Fruit fly (Drosophila melanogaster) whole organism, embryonic: ENCODE data around the gene CG7914.

ENCODE experiments used
- CG10209 ChIP-seq: fragments of 200-800 bp; sonication (Bioruptor generic); optimal IDR thresholded peaks from 3 replicates; lab custom pipeline; 2017; ENCODE audit warnings: missing biosample characterization, mild to moderate bottlenecking, missing genetic modification characterization, missing genetic modification reagents
- CG10267 ChIP-seq: fragments of 200-800 bp; sonication (Bioruptor generic); optimal IDR thresholded peaks from 2 replicates; lab custom pipeline; 2018; ENCODE audit warnings: missing biosample characterization, mild to moderate bottlenecking, missing genetic modification characterization, moderate library complexity
- CG10274 ChIP-seq: fragments of 200-800 bp; sonication (Bioruptor generic); optimal IDR thresholded peaks from 3 replicates; lab custom pipeline; 2017; ENCODE audit warnings: missing biosample characterization, mild to moderate bottlenecking, missing genetic modification characterization
- CG10431 ChIP-seq: fragments of 200-800 bp; sonication (Bioruptor generic); optimal IDR thresholded peaks from 3 replicates; lab custom pipeline; 2018; ENCODE audit warnings: missing biosample characterization, mild to moderate bottlenecking, missing genetic modification characterization
- CG12659 ChIP-seq: fragments of 200-800 bp; sonication (Bioruptor generic); optimal IDR thresholded peaks from 3 replicates; lab custom pipeline; 2017; ENCODE audit warnings: mild to moderate bottlenecking, missing biosample characterization, missing genetic modification reagents, missing genetic modification characterization
- CG12744 ChIP-seq: fragments of 200-800 bp; sonication (Bioruptor generic); optimal IDR thresholded peaks from 2 replicates; lab custom pipeline; 2016; ENCODE audit warnings: missing biosample characterization, missing genetic modification characterization
- CG13775 ChIP-seq: fragments of 200-800 bp; sonication (Bioruptor generic); optimal IDR thresholded peaks from 3 replicates; lab custom pipeline; 2017; ENCODE audit warnings: missing biosample characterization, mild to moderate bottlenecking, missing genetic modification characterization
- CG1832 ChIP-seq: fragments of 200-800 bp; sonication (Bioruptor generic); optimal IDR thresholded peaks from 2 replicates; lab custom pipeline; 2017; ENCODE audit warnings: missing biosample characterization, mild to moderate bottlenecking, missing genetic modification characterization, inconsistent platforms
- CG2120 ChIP-seq: fragments of 200-800 bp; sonication (Bioruptor generic); optimal IDR thresholded peaks from 3 replicates; lab custom pipeline; 2016; ENCODE audit warnings: missing biosample characterization, missing genetic modification characterization
- CG2202 ChIP-seq: fragments of 200-800 bp; sonication (Bioruptor generic); optimal IDR thresholded peaks from 2 replicates; lab custom pipeline; 2018; ENCODE audit warnings: missing biosample characterization, mild to moderate bottlenecking, missing genetic modification characterization
- CG30403 ChIP-seq: fragments of 200-800 bp; sonication (Bioruptor generic); optimal IDR thresholded peaks from 3 replicates; lab custom pipeline; 2016; ENCODE audit warnings: missing biosample characterization, missing genetic modification characterization
- CG32772 ChIP-seq: fragments of 200-800 bp; sonication (Bioruptor generic); IDR thresholded peaks from 2 replicates; pipeline ENCODE4 v1.3.6; 2022; ENCODE audit warnings: missing biosample characterization, missing genetic modification characterization
- CG3726 ChIP-seq: fragments of 200-800 bp; sonication (Bioruptor generic); IDR thresholded peaks from 3 replicates; pipeline ENCODE4, ENCODE4 v1.3.6; 2022; ENCODE audit warnings: missing biosample characterization, missing genetic modification characterization
- CG6272 ChIP-seq: fragments of 200-800 bp; sonication (Bioruptor generic); IDR thresholded peaks from 2 replicates; pipeline ENCODE4 v1.3.6; 2022; ENCODE audit warnings: missing biosample characterization, missing genetic modification characterization
- CG7357 ChIP-seq: fragments of 200-800 bp; sonication (Bioruptor generic); IDR thresholded peaks from 3 replicates; pipeline ENCODE4 v1.3.6; 2022; ENCODE audit warnings: missing biosample characterization, missing genetic modification characterization
- CG7372 ChIP-seq: fragments of 200-800 bp; sonication (Bioruptor generic); IDR thresholded peaks from 2 replicates; pipeline ENCODE4 v1.3.6; 2022; ENCODE audit warnings: missing biosample characterization, missing genetic modification characterization
- CG8089 ChIP-seq: fragments of 200-800 bp; sonication (Bioruptor generic); optimal IDR thresholded peaks from 3 replicates; lab custom pipeline; 2016; ENCODE audit warnings: missing biosample characterization, missing genetic modification characterization
- CG9215 ChIP-seq: fragments of 200-800 bp; sonication (Bioruptor generic); IDR thresholded peaks from 2 replicates; pipeline ENCODE4 v1.3.6; 2022; ENCODE audit warnings: missing biosample characterization, missing genetic modification characterization
- CHES-1-like ChIP-seq: fragments of 200-800 bp; sonication (Bioruptor generic); optimal IDR thresholded peaks from 2 replicates; lab custom pipeline; 2016; ENCODE audit warnings: missing biosample characterization, missing genetic modification characterization
- Dref ChIP-seq: fragments of 200-800 bp; sonication (Bioruptor generic); IDR thresholded peaks from 2 replicates; pipeline ENCODE4 v1.3.6; 2022; ENCODE audit warnings: missing biosample characterization, missing genetic modification characterization
- Ets65A ChIP-seq: fragments of 200-800 bp; sonication (Bioruptor generic); peaks from one replicate; lab custom pipeline; 2016; ENCODE audit warnings: missing biosample characterization, missing genetic modification characterization
- H2.0 ChIP-seq: fragments of 200-800 bp; sonication (Bioruptor generic); IDR thresholded peaks from 2 replicates; pipeline ENCODE4 v1.3.6; 2022; ENCODE audit warnings: missing biosample characterization, missing genetic modification characterization
- MESR4 ChIP-seq: fragments of 200-800 bp; sonication (Bioruptor generic); optimal IDR thresholded peaks from 2 replicates; lab custom pipeline; 2018; ENCODE audit warnings: missing biosample characterization, mild to moderate bottlenecking, missing genetic modification characterization, moderate library complexity
- Mrtf ChIP-seq: fragments of 200-800 bp; sonication (Bioruptor generic); IDR thresholded peaks from 3 replicates; pipeline ENCODE4 v1.3.6; 2022; ENCODE audit warnings: missing biosample characterization, missing genetic modification characterization
- Nf-YC ChIP-seq: fragments of 200-800 bp; optimal IDR thresholded peaks from 3 replicates; lab custom pipeline; 2019; ENCODE audit warnings: missing biosample characterization, mild to moderate bottlenecking, missing genetic modification characterization, moderate library complexity
- ac ChIP-seq: fragments of 200-800 bp; sonication (Bioruptor generic); optimal IDR thresholded peaks from 3 replicates; lab custom pipeline; 2017; ENCODE audit warnings: missing biosample characterization, mild to moderate bottlenecking, missing genetic modification characterization
- ara ChIP-seq: fragments of 200-800 bp; sonication (Bioruptor generic); IDR thresholded peaks from 2 replicates; pipeline ENCODE4 v1.3.6; 2022; ENCODE audit warnings: missing biosample characterization, missing genetic modification characterization
- bbx ChIP-seq: fragments of 200-800 bp; sonication (Bioruptor generic); IDR thresholded peaks from 2 replicates; pipeline ENCODE4 v1.3.6; 2022; ENCODE audit warnings: missing biosample characterization, missing genetic modification characterization; ENCODE audit not compliant: partially characterized antibody
- eve ChIP-seq, 2 experiments: fragments of >200 bp; optimal IDR thresholded peaks; 2 replicates each; lab custom pipeline; 2017; ENCODE audit warnings: missing biosample characterization in 2 of 2, missing genetic modification characterization in 2 of 2
- fd102C ChIP-seq: fragments of 200-800 bp; sonication (Bioruptor generic); optimal IDR thresholded peaks from 2 replicates; lab custom pipeline; 2018; ENCODE audit warnings: missing biosample characterization, mild to moderate bottlenecking, missing genetic modification characterization, moderate library complexity
- fd96Cb ChIP-seq: fragments of 200-800 bp; sonication (Bioruptor generic); optimal IDR thresholded peaks from 2 replicates; lab custom pipeline; 2018; ENCODE audit warnings: missing biosample characterization, mild to moderate bottlenecking, missing genetic modification characterization, moderate library complexity
- hkb ChIP-seq, 2 experiments: fragments of 200-800 bp in 1 of 2; fragments of >200 bp in 1 of 2; sonication (Bioruptor generic) in 1 of 2; IDR thresholded peaks in 1 of 2; optimal IDR thresholded peaks in 1 of 2; 2 replicates each; pipeline versions ENCODE4 v1.3.6 to Lab custom; 2017 to 2022; ENCODE audit warnings: missing biosample characterization in 1 of 2, missing genetic modification characterization in 1 of 2
- ind ChIP-seq: fragments of 200-800 bp; sonication (Bioruptor generic); optimal IDR thresholded peaks from 3 replicates; lab custom pipeline; 2016; ENCODE audit warnings: missing biosample characterization, missing genetic modification characterization
- jigr1 ChIP-seq: fragments of 200-800 bp; sonication (Bioruptor generic); IDR thresholded peaks from 3 replicates; pipeline ENCODE4 v1.3.6; 2022; ENCODE audit warnings: missing biosample characterization, missing genetic modification characterization
- jing ChIP-seq: fragments of 200-800 bp; sonication (Bioruptor generic); optimal IDR thresholded peaks from 2 replicates; lab custom pipeline; 2018; ENCODE audit warnings: missing biosample characterization, mild to moderate bottlenecking, missing genetic modification characterization
- ken ChIP-seq: fragments of 200-800 bp; sonication (Bioruptor generic); IDR thresholded peaks from 3 replicates; pipeline ENCODE4 v1.3.6; 2022; ENCODE audit warnings: missing biosample characterization, missing genetic modification characterization
- pho ChIP-seq: fragments of 200-800 bp; sonication (Bioruptor generic); optimal IDR thresholded peaks from 2 replicates; lab custom pipeline; 2016; ENCODE audit warnings: missing biosample characterization, missing genetic modification characterization
- phol ChIP-seq: fragments of 200-800 bp; sonication (Bioruptor generic); optimal IDR thresholded peaks from 3 replicates; lab custom pipeline; 2018; ENCODE audit warnings: missing biosample characterization, mild to moderate bottlenecking, missing genetic modification characterization, moderate library complexity
- pita ChIP-seq: fragments of 200-800 bp; sonication (Bioruptor generic); optimal IDR thresholded peaks from 2 replicates; lab custom pipeline; 2017; ENCODE audit warnings: missing biosample characterization, mild to moderate bottlenecking, missing genetic modification characterization
- ranshi ChIP-seq: fragments of 200-800 bp; sonication (Bioruptor generic); IDR thresholded peaks from 2 replicates; pipeline ENCODE4 v1.3.6; 2022; ENCODE audit warnings: missing biosample characterization, missing genetic modification characterization
- row ChIP-seq: fragments of 200-800 bp; sonication (Bioruptor generic); IDR thresholded peaks from 3 replicates; pipeline ENCODE4 v1.3.6; 2022; ENCODE audit warnings: missing biosample characterization, missing genetic modification characterization
- run ChIP-seq: fragments of 200-800 bp; sonication (Bioruptor generic); optimal IDR thresholded peaks from 3 replicates; lab custom pipeline; 2018; ENCODE audit warnings: missing biosample characterization, mild to moderate bottlenecking, missing genetic modification characterization
- stwl ChIP-seq: fragments of 200-800 bp; sonication (Bioruptor generic); optimal IDR thresholded peaks from 3 replicates; lab custom pipeline; 2018; ENCODE audit warnings: missing biosample characterization, mild to moderate bottlenecking, missing genetic modification characterization, moderate library complexity
- tin ChIP-seq: fragments of 200-800 bp; sonication (Bioruptor generic); optimal IDR thresholded peaks from 3 replicates; lab custom pipeline; 2016; ENCODE audit warnings: missing biosample characterization, missing genetic modification characterization
- tio ChIP-seq: fragments of 200-800 bp; sonication (Bioruptor generic); optimal IDR thresholded peaks from 2 replicates; lab custom pipeline; 2017; ENCODE audit warnings: missing biosample characterization, missing genetic modification characterization, inconsistent platforms
- tna ChIP-seq: fragments of 200-800 bp; sonication (Bioruptor generic); IDR thresholded peaks from 2 replicates; pipeline ENCODE4 v1.3.6; 2022; ENCODE audit warnings: missing biosample characterization, missing genetic modification characterization; ENCODE audit not compliant: partially characterized antibody
- trh ChIP-seq: fragments of 200-800 bp; sonication (Bioruptor generic); optimal IDR thresholded peaks from 2 replicates; lab custom pipeline; 2016; ENCODE audit warnings: missing biosample characterization, missing genetic modification characterization
- ttk ChIP-seq: fragments of 200-800 bp; sonication (Bioruptor generic); IDR thresholded peaks from 2 replicates; pipeline ENCODE4 v2.1.2; 2022; ENCODE audit warnings: missing biosample characterization, missing genetic modification characterization
- tx ChIP-seq: fragments of 200-800 bp; sonication (Bioruptor generic); optimal IDR thresholded peaks from 2 replicates; lab custom pipeline; 2016; ENCODE audit warnings: missing biosample characterization, missing genetic modification characterization
- wor ChIP-seq: fragments of 200-800 bp; sonication (Bioruptor generic); IDR thresholded peaks from 2 replicates; pipeline ENCODE4 v1.3.6; 2022; ENCODE audit warnings: missing biosample characterization, missing genetic modification characterization

Gene CG7914

DNA sequence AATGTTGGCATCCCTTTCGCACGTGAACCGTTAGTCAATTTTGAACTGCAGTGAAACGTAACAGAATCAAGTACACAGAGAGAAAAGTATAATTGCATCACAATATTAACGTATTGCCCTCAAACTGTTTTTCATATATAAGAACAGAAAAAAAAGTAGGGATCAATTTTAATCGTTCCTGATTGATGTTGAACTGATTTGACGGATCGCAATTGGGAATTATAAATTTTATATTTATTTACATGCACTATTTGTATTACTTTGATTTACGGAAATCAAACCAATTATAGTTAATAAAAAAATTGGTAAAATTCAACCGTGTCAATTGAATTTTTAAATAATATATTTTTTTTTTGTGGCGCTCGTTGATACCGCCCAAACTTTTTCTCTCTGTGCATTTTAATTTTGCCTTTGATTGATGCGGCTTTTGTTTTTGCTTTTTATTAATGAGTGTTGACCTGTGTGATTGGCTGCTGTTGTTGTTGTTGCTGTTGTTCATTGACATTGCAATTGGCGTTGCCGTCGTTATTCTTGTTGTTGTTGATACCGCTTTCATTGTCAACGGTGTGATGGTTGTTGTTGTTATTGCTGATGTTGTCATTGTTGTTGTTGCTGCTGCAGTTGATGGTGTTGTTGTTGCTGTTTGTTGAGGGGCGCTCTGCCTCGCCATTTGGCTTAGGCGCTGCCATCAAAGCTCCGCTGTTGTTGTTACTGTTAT is 40.5 kb downstream of the CG7914 start (continued):
- TF ChIP-seq tx (GFP tag; lab: Kevin White, UChicago): no peak
- peak; percentile 27; the same call in 1 of the 2 replicates for TF ChIP-seq wor
- TF ChIP-seq CHES-1-like: no peak
- TF ChIP-seq ranshi (GFP tag; lab: Robert Waterston, UW): peak; percentile 45; the same call in 1 of the 2 replicates
- no peak for TF ChIP-seq CG12744 (GFP tag; lab: Kevin White, UChicago)
- TF ChIP-seq eve (GFP tag; optimal IDR thresholded peaks at IDR 0.05; lab: Kevin White, UChicago): peak in 1 of 2 experiments; percentile 77
- TF ChIP-seq CG6272: no peak
- TF ChIP-seq fd96Cb (tag; lab: Kevin White, UChicago): peak; percentile 70
- TF ChIP-seq CG7372 (GFP tag; lab: Robert Waterston, UW): no peak
- TF ChIP-seq hkb (optimal IDR thresholded peaks at IDR 0.05; lab: Kevin White, UChicago): no peak
- peak; percentile 59 for TF ChIP-seq hkb (GFP tag; IDR thresholded peaks at IDR 0.05; lab: Robert Waterston, UW)
- TF ChIP-seq H2.0 (GFP tag; lab: Robert Waterston, UW): no peak
- no peak for TF ChIP-seq pita (GFP tag; lab: Kevin White, UChicago)
- no peak for TF ChIP-seq tna (GFP tag; lab: Robert Waterston, UW)
- no peak for TF ChIP-seq ken (GFP tag; lab: Robert Waterston, UW)
- no peak for TF ChIP-seq ara (GFP tag; lab: Robert Waterston, UW)
- TF ChIP-seq CG1832 (GFP tag; lab: Kevin White, UChicago): no peak
- TF ChIP-seq ttk: peak; percentile 29; the same call in 1 of the 2 replicates
- peak; percentile 57 for TF ChIP-seq tin (GFP tag; lab: Kevin White, UChicago)
- no peak for TF ChIP-seq CG3726 (GFP tag; lab: Robert Waterston, UW)
- TF ChIP-seq jigr1: no peak
- TF ChIP-seq jing (GFP tag; lab: Kevin White, UChicago): no peak
- TF ChIP-seq row (GFP tag; lab: Robert Waterston, UW): peak; percentile 61
- TF ChIP-seq Ets65A (GFP tag; lab: Kevin White, UChicago): no peak
- no peak for TF ChIP-seq ac (GFP tag; lab: Kevin White, UChicago)
- TF ChIP-seq Mrtf (GFP tag; lab: Robert Waterston, UW): 0 out of 3 replicates have a peak, but pooled peaks have one; percentile 16
- TF ChIP-seq MESR4: no peak
- TF ChIP-seq CG2202 (tag; lab: Kevin White, UChicago): peak; percentile 17
- TF ChIP-seq CG9215 (GFP tag; lab: Robert Waterston, UW): no peak
- peak; percentile 70 for TF ChIP-seq tio
- no peak for TF ChIP-seq CG10431 (GFP tag; lab: Kevin White, UChicago)
- no peak for TF ChIP-seq stwl (tag; lab: Kevin White, UChicago)
- peak; percentile 54 for TF ChIP-seq CG13775 (GFP tag; lab: Kevin White, UChicago)
- TF ChIP-seq Dref (GFP tag; lab: Robert Waterston, UW): no peak
- peak; percentile 3 for TF ChIP-seq CG10274 (GFP tag; lab: Kevin White, UChicago)
- peak; percentile 12 for TF ChIP-seq run (tag; lab: Kevin White, UChicago)
- peak; percentile 77 for TF ChIP-seq phol (tag; lab: Kevin White, UChicago)
- TF ChIP-seq CG8089 (GFP tag; lab: Kevin White, UChicago): no peak
- no peak for TF ChIP-seq trh (GFP tag; lab: Kevin White, UChicago)
- TF ChIP-seq pho (GFP tag; lab: Kevin White, UChicago): no peak
- no peak for TF ChIP-seq CG2120 (GFP tag; lab: Kevin White, UChicago)
- no peak for TF ChIP-seq bbx
- peak; percentile 50 for TF ChIP-seq CG10209 (GFP tag; lab: Kevin White, UChicago)
- TF ChIP-seq CG30403: peak; percentile 72
- TF ChIP-seq CG10267 (tag; lab: Kevin White, UChicago): peak; percentile 52
- no peak for TF ChIP-seq fd102C
- peak; percentile 47 for TF ChIP-seq ind (GFP tag; lab: Kevin White, UChicago)
- peak; percentile 18; the same call in 1 of the 2 replicates for TF ChIP-seq CG32772 (GFP tag; lab: Robert Waterston, UW)
- TF ChIP-seq Nf-YC (tag; lab: Kevin White, UChicago): no peak
- 0 out of 3 replicates have a peak, but pooled peaks have one; percentile 8 for TF ChIP-seq CG7357 (GFP tag; lab: Robert Waterston, UW)
- TF ChIP-seq CG12659: peak; percentile 48
